Worm (Caenorhabditis elegans) whole organism, late embryonic: ENCODE data around the gene degl-1.

Experiments used
- ama-1 ChIP-seq: fragments of 150-350 bp; optimal IDR thresholded peaks from 2 replicates; lab custom pipeline; 2014
- elt-2 ChIP-seq: sonication (generic microtip); optimal IDR thresholded peaks from 2 replicates; lab custom pipeline; 2016; ENCODE audit warnings: missing genetic modification reagents, missing genetic modification characterization, missing compliant biosample characterization
- eyg-1 ChIP-seq: sonication (generic microtip); optimal IDR thresholded peaks from 2 replicates; lab custom pipeline; 2016; ENCODE audit warnings: missing genotype, missing genetic modification characterization, missing compliant biosample characterization
- hlh-13 ChIP-seq: fragments of 200-800 bp; sonication (Bioruptor generic); optimal IDR thresholded peaks from 2 replicates; lab custom pipeline; 2018; ENCODE audit warnings: mild to moderate bottlenecking, missing genetic modification characterization, missing compliant biosample characterization
- rnt-1 ChIP-seq: sonication (generic microtip); optimal IDR thresholded peaks from 2 replicates; lab custom pipeline; 2016; ENCODE audit warnings: missing genetic modification characterization, missing compliant biosample characterization
- sox-2 ChIP-seq: fragments of 200-800 bp; sonication (Bioruptor generic); IDR thresholded peaks from 2 replicates; pipeline ENCODE4 v1.3.6; 2022; ENCODE audit warnings: missing genetic modification reagents, missing genetic modification characterization, missing compliant biosample characterization
- syd-9 ChIP-seq: sonication (generic microtip); optimal IDR thresholded peaks from 2 replicates; lab custom pipeline; 2016; ENCODE audit warnings: mild to moderate bottlenecking, missing genetic modification characterization, moderate library complexity, missing compliant biosample characterization
- ttx-3 ChIP-seq: sonication (generic microtip); optimal IDR thresholded peaks from 2 replicates; lab custom pipeline; 2016; ENCODE audit warnings: missing genetic modification reagents, missing genetic modification characterization, missing compliant biosample characterization
- unc-3 ChIP-seq, 2 experiments: fragments of 200-800 bp in 1 of 2; sonication (Bioruptor generic) in 1 of 2; sonication (generic microtip) in 1 of 2; conservative IDR thresholded peaks in 1 of 2; optimal IDR thresholded peaks in 1 of 2; 2 replicates each; pipeline versions ENCODE4 v1.3.6 to Lab custom; 2016 to 2022; ENCODE audit warnings: missing compliant biosample characterization in 2 of 2, missing genetic modification characterization in 2 of 2, missing genetic modification reagents in 1 of 2
- unc-55 ChIP-seq: sonication (generic microtip); optimal IDR thresholded peaks from 2 replicates; lab custom pipeline; 2017; ENCODE audit warnings: missing biosample characterization, missing genetic modification reagents, missing genetic modification characterization

DNA sequence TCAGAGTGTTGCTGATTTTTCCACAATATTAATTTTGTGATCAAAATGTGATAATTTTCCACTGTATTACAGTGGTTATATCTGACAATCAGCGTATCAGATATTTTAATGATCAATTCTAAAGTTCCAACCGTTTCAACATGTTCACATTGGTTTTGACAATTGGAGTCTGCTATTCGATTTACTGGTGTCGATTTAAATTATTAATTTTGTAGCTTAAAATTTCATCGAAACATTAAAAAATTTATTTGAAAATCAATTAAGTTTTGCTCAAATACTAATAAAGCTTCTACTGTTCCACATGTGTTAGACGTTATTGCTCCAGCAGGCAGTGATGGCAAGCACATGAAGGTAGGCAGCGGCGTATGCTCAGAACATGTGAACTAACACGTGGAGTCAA lies 13.4 kb downstream of the degl-1 start:
- TF ChIP-seq unc-3 (GFP tag; conservative IDR thresholded peaks at IDR 0.05; lab: Robert Waterston, UW): no peak
- no peak for TF ChIP-seq unc-3 (tag; optimal IDR thresholded peaks at IDR 0.05; lab: Kevin White, UChicago)
- TF ChIP-seq hlh-13: no peak
- TF ChIP-seq eyg-1 (tag; lab: Kevin White, UChicago): no peak
- no peak for TF ChIP-seq sox-2 (GFP tag; lab: Robert Waterston, UW)
- TF ChIP-seq unc-55: no peak
- TF ChIP-seq ama-1 (lab: Kevin White, UChicago): no peak
- TF ChIP-seq syd-9 (tag; lab: Kevin White, UChicago): no peak
- TF ChIP-seq elt-2 (tag; lab: Kevin White, UChicago): no peak
- TF ChIP-seq ttx-3: no peak
- TF ChIP-seq rnt-1 (tag; lab: Kevin White, UChicago): no peak
